Worm (Caenorhabditis elegans): Measurements from ENCODE around the gene spig-6.

DNA sequence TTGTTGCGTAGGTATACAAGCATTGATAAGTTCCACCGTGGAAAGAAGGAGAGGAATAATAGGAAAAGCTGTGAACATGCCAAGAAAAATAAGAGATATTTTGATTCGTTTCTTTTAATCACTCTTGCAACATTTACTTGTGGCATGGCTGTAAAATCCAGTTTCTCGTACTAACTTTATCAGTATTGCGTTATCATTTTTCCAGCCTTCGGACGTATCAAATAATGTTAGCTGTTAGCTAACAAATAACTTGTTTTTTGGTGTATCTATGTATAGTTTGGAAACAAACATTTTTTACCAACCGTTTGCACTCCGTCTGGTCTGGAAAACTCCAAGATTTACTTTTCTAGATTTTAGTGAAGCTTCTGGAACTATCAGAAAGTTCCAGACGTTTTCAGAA, 47.9 kb upstream of the spig-6 start, which contains the start of gene clec-234:
- TF ChIP-seq zag-1 (tag; optimal IDR thresholded peaks at IDR 0.05) (no peak), unc-62 (GFP tag; optimal IDR thresholded peaks at IDR 0.05) (no peak), ZK546.5 (tag; optimal IDR thresholded peaks at IDR 0.05) (no peak), fos-1 (tag; optimal IDR thresholded peaks at IDR 0.05) (no peak), aly-2 (tag; optimal IDR thresholded peaks at IDR 0.05) (no peak), ceh-16 (tag; optimal IDR thresholded peaks at IDR 0.05) (no peak), skn-1 (tag; optimal IDR thresholded peaks at IDR 0.05) (no peak), snpc-4 (tag; optimal IDR thresholded peaks at IDR 0.05) (no peak), nhr-237 (tag; optimal IDR thresholded peaks at IDR 0.05) (no peak), unc-39 (tag; optimal IDR thresholded peaks at IDR 0.05) (no peak)

All from whole organism, L3 larva.